Worm (Caenorhabditis elegans): Measurements from ENCODE around the gene R11.3.

The R11.3 gene

DNA sequence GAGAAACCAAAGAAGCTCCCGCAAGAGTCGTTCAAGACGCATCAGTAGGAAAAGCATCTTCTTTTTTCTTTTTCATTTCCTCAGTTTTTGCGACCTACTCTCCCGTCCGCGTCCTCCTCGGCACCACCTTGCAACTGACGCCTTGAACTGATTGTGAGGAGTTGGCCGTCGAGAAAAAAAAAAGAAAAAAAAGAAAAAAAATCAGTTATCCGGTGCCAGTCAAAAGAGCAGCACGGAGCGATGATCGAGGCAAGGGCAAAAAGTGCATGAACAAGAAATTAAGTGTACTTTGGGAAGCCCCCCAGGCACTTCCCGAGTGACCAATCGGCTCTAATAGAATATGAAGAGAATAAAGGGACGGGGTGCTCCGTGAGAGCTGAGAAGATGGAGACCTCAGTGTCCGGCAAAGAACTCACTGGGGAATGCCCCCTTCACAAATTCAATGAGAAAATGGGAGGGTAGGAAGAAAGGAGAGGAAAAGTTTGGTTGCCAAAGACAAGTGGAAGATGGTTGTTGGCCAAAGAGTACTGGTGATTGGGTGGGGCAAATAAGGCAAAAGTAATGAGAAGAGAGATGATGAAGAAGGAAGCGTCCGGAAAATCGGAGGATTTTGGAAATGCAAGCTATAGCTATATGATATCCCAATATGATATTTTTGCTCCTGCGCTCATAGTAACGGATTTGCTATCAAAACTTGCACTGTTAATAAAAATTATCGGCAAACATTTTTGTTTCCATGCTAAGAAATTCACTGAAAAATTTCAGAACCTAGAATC is 43.6 kb downstream of the R11.3 start:
- TF ChIP-seq nhr-19 (GFP tag; conservative IDR thresholded peaks at IDR 0.05) (no peak), pax-3 (tag; optimal IDR thresholded peaks at IDR 0.05) (no peak), dsc-1 (tag; optimal IDR thresholded peaks at IDR 0.05) (peak; percentile 33), ceh-63 (GFP tag; optimal IDR thresholded peaks at IDR 0.05) (no peak), nhr-237 (tag; optimal IDR thresholded peaks at IDR 0.05) (no peak), fkh-8 (tag; optimal IDR thresholded peaks at IDR 0.05) (no peak), nhr-47 (tag; optimal IDR thresholded peaks at IDR 0.05) (no peak), lin-14 (GFP tag; optimal IDR thresholded peaks at IDR 0.05) (peak; percentile 49), snpc-4 (tag; optimal IDR thresholded peaks at IDR 0.05) (no peak), zag-1 (tag; optimal IDR thresholded peaks at IDR 0.05) (no peak), ama-1 (optimal IDR thresholded peaks at IDR 0.05) (no peak), nhr-11 (tag; optimal IDR thresholded peaks at IDR 0.05) (no peak), snu-23 (GFP tag; optimal IDR thresholded peaks at IDR 0.05) (peak; percentile 1), efl-1 (optimal IDR thresholded peaks at IDR 0.05) (no peak), efl-1 (GFP tag; optimal IDR thresholded peaks at IDR 0.05 in 1 of 2) (peak in 1 of 2 experiments; percentile 77), rnt-1 (tag; optimal IDR thresholded peaks at IDR 0.05) (peak; percentile 26)

- no peak for TF ChIP-seq vab-15 (tag; optimal IDR thresholded peaks at IDR 0.05)
- TF ChIP-seq lsy-2 (tag; optimal IDR thresholded peaks at IDR 0.05): no peak
- peak; percentile 6 for TF ChIP-seq lin-14 (GFP tag; optimal IDR thresholded peaks at IDR 0.05)
- no peak for TF ChIP-seq tbx-2 (tag; optimal IDR thresholded peaks at IDR 0.05)
- TF ChIP-seq hpl-2 (GFP tag; optimal IDR thresholded peaks at IDR 0.05): no peak
- TF ChIP-seq elt-2 (tag; optimal IDR thresholded peaks at IDR 0.05): no peak
- no peak for TF ChIP-seq C04F5.9 (tag; optimal IDR thresholded peaks at IDR 0.05)
- TF ChIP-seq lin-13 (GFP tag; optimal IDR thresholded peaks at IDR 0.05): no peak
Observed at ce11 chrX:16153744-16154143, 45.3 kb downstream of the R11.3 start.

- TF ChIP-seq swsn-7 (tag; optimal IDR thresholded peaks at IDR 0.05): no peak
- no peak for TF ChIP-seq aly-2 (tag; optimal IDR thresholded peaks at IDR 0.05)
- no peak for TF ChIP-seq nhr-47 (tag; optimal IDR thresholded peaks at IDR 0.05)
- TF ChIP-seq nhr-12 (tag; optimal IDR thresholded peaks at IDR 0.05): no peak
- TF ChIP-seq sup-37 (GFP tag; optimal IDR thresholded peaks at IDR 0.05): no peak
- no peak for TF ChIP-seq mef-2 (tag; optimal IDR thresholded peaks at IDR 0.05)
- TF ChIP-seq efl-1 (optimal IDR thresholded peaks at IDR 0.05): no peak
- no peak for TF ChIP-seq efl-1 (GFP tag; optimal IDR thresholded peaks at IDR 0.05 in 1 of 2)
Observed at ce11 chrX:16151302-16151701, 47.7 kb downstream of the R11.3 start.

DNA sequence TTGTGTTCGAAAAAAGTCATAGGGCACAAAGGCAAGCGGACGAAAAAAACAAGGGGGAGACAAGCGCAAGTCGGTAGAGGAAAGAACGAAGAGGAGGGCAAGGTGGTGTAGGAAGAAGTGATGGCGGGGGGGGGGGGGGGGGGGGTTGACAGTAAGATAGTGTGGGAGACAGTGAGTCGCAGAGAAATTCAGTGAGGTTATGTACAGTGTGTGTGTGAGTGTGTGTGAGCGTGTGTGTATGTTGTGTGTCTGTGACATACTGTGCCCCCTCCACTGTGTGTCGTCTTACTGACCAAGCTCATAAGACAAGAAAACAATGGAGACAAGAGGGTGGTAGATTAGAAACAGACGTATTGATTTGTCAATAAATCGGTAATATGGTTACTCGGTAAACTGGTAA is 48.9 kb downstream of the R11.3 start:
- TF ChIP-seq C16A3.4 (tag; optimal IDR thresholded peaks at IDR 0.05) (no peak), fos-1 (tag; optimal IDR thresholded peaks at IDR 0.05) (no peak), sptf-1 (tag; optimal IDR thresholded peaks at IDR 0.05) (no peak), ztf-11 (tag; optimal IDR thresholded peaks at IDR 0.05) (no peak), ama-1 (optimal IDR thresholded peaks at IDR 0.05) (no peak), lin-14 (GFP tag; optimal IDR thresholded peaks at IDR 0.05) (peak; percentile 70), lsy-2 (tag; optimal IDR thresholded peaks at IDR 0.05) (peak in 1 of 2 experiments; percentile 2), lin-13 (GFP tag; optimal IDR thresholded peaks at IDR 0.05) (no peak), unc-86 (tag; optimal IDR thresholded peaks at IDR 0.05) (no peak), zag-1 (tag; optimal IDR thresholded peaks at IDR 0.05) (no peak), mep-1 (tag; optimal IDR thresholded peaks at IDR 0.05) (peak; percentile 20), sox-4 (tag; optimal IDR thresholded peaks at IDR 0.05) (no peak), nhr-47 (tag; optimal IDR thresholded peaks at IDR 0.05) (no peak), mab-9 (GFP tag; IDR thresholded peaks at IDR 0.05) (no peak), lin-35 (GFP tag; optimal IDR thresholded peaks at IDR 0.05) (peak in 1 of 2 experiments; percentile 29), dpl-1 (GFP tag; optimal IDR thresholded peaks at IDR 0.05) (no peak), ztf-4 (tag; optimal IDR thresholded peaks at IDR 0.05) (no peak), grh-1 (GFP tag; IDR thresholded peaks at IDR 0.05) (0 out of 2 replicates have a peak, but pooled peaks have one; percentile 44), lin-15B (tag; optimal IDR thresholded peaks at IDR 0.05) (no peak), hpl-2 (GFP tag; optimal IDR thresholded peaks at IDR 0.05) (no peak), nhr-71 (tag; optimal IDR thresholded peaks at IDR 0.05) (peak; percentile 24), nhr-12 (tag; optimal IDR thresholded peaks at IDR 0.05) (no peak), snu-23 (GFP tag; optimal IDR thresholded peaks at IDR 0.05) (peak; percentile 6), jun-1 (tag; optimal IDR thresholded peaks at IDR 0.05) (no peak), nhr-237 (tag; optimal IDR thresholded peaks at IDR 0.05) (no peak), blmp-1 (tag; optimal IDR thresholded peaks at IDR 0.05) (no peak), ceh-8 (GFP tag; optimal IDR thresholded peaks at IDR 0.05) (no peak), nhr-20 (tag; optimal IDR thresholded peaks at IDR 0.05) (peak; percentile 15), ets-5 (GFP tag; IDR thresholded peaks at IDR 0.05) (no peak)

Measured in whole organism, L1 larva.